Worm (Caenorhabditis elegans) whole organism, mixed stage, embryonic: ENCODE measurements around the gene nhr-34.

ENCODE experiments used
- cnd-1 ChIP-seq: fragments of 200-800 bp; sonication (Bioruptor generic); optimal IDR thresholded peaks from 2 replicates; lab custom pipeline; 2018; ENCODE audit warnings: mild to moderate bottlenecking, missing genetic modification characterization, missing compliant biosample characterization
- lin-13 ChIP-seq: fragments of 150-350 bp; optimal IDR thresholded peaks from 2 replicates; lab custom pipeline; 2014; ENCODE audit warnings: missing biosample characterization, missing genetic modification characterization
- mab-5 ChIP-seq: fragments of 150-350 bp; optimal IDR thresholded peaks from 2 replicates; lab custom pipeline; 2014; ENCODE audit warnings: missing biosample characterization, missing genetic modification characterization
- nhr-12 ChIP-seq: fragments of 150-350 bp; optimal IDR thresholded peaks from 2 replicates; lab custom pipeline; 2014; ENCODE audit warnings: missing biosample characterization, missing genetic modification characterization
- unc-62 ChIP-seq: fragments of 150-350 bp; optimal IDR thresholded peaks from 2 replicates; lab custom pipeline; 2014; ENCODE audit warnings: missing biosample characterization, missing genetic modification reagents, missing genetic modification characterization

DNA sequence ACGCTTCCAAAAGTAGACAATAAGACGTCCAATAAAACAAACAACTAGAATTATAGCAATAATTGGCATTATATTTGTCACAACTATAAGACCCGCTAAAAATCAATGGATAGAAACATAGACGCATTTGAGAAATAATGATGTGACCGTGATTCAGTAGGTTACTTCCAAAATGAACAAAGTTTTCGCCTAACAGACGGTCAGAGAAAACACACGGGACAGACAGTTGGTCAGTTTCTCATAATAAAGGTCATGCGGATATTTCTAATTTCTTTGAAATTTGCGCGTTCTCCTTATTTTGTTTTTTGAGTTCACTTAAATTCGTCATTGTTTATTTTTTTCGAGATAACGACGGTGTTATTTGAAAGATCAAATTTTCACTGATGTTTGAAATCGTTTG, 43.9 kb downstream of the nhr-34 start:
- no peak for TF ChIP-seq lin-13 (tag; lab: Kevin White, UChicago)
- no peak for TF ChIP-seq nhr-12 (tag; lab: Kevin White, UChicago)
- TF ChIP-seq cnd-1 (tag; lab: Kevin White, UChicago): no peak
- no peak for TF ChIP-seq mab-5 (tag; lab: Kevin White, UChicago)
- TF ChIP-seq unc-62 (GFP tag; lab: Kevin White, UChicago): no peak
